Worm (Caenorhabditis elegans) whole organism, young adult: Measurements from ENCODE around the gene klp-6.

Source experiments
- B0336.3 ChIP-seq: fragments of 200-800 bp; sonication (Bioruptor generic); IDR thresholded peaks from 2 replicates; pipeline ENCODE4 v1.3.6; 2022; ENCODE audit warnings: missing genetic modification characterization, missing compliant biosample characterization
- C06A6.2 ChIP-seq: fragments of 200-800 bp; sonication (Bioruptor generic); conservative IDR thresholded peaks from 2 replicates; pipeline ENCODE4 v1.3.6; 2022; ENCODE audit warnings: missing genetic modification characterization, missing compliant biosample characterization
- F10E7.11 ChIP-seq: sonication (generic microtip); optimal IDR thresholded peaks from 2 replicates; lab custom pipeline; 2017; ENCODE audit warnings: mild to moderate bottlenecking, missing genetic modification characterization, moderate library complexity, missing compliant biosample characterization
- F22D6.2 ChIP-seq: sonication (generic microtip); optimal IDR thresholded peaks from 2 replicates; lab custom pipeline; 2016; ENCODE audit warnings: mild to moderate bottlenecking, missing genetic modification characterization, missing compliant biosample characterization
- F52B5.7 ChIP-seq: sonication (generic microtip); optimal IDR thresholded peaks from 2 replicates; lab custom pipeline; 2016; ENCODE audit warnings: mild to moderate bottlenecking, missing genetic modification characterization, missing compliant biosample characterization
- K11D2.4 ChIP-seq: fragments of 200-800 bp; sonication (Bioruptor generic); IDR thresholded peaks from 2 replicates; pipeline ENCODE4 v1.3.6; 2022; ENCODE audit warnings: missing genetic modification reagents, missing genetic modification characterization, missing compliant biosample characterization
- K12H6.12 ChIP-seq: fragments of 200-800 bp; sonication (Bioruptor generic); optimal IDR thresholded peaks from 2 replicates; lab custom pipeline; 2018; ENCODE audit warnings: mild to moderate bottlenecking, missing genetic modification characterization, missing compliant biosample characterization
- Y53F4B.3 ChIP-seq: fragments of 200-800 bp; sonication (Bioruptor generic); IDR thresholded peaks from 2 replicates; pipeline ENCODE4 v1.3.6; 2022; ENCODE audit warnings: missing genetic modification reagents, missing genetic modification characterization, missing compliant biosample characterization
- Y53G8AR.9 ChIP-seq: fragments of 200-800 bp; sonication (Bioruptor generic); conservative IDR thresholded peaks from 2 replicates; pipeline ENCODE4 v1.3.6; 2022; ENCODE audit warnings: missing genetic modification reagents, missing genetic modification characterization, missing compliant biosample characterization
- Y67H2A.10 ChIP-seq: fragments of 200-800 bp; sonication (Bioruptor generic); conservative IDR thresholded peaks from 2 replicates; pipeline ENCODE4 v1.3.6; 2022; ENCODE audit warnings: missing genetic modification reagents, missing genetic modification characterization, missing compliant biosample characterization
- atf-7 ChIP-seq: sonication (generic microtip); optimal IDR thresholded peaks from 2 replicates; lab custom pipeline; 2017; ENCODE audit warnings: mild to moderate bottlenecking, missing genetic modification characterization, missing compliant biosample characterization
- attf-6 ChIP-seq: fragments of 200-800 bp; sonication (Bioruptor generic); IDR thresholded peaks from 2 replicates; pipeline ENCODE4 v1.3.6; 2022; ENCODE audit warnings: missing genetic modification reagents, missing genetic modification characterization, missing compliant biosample characterization
- bed-1 ChIP-seq: fragments of 200-800 bp; sonication (Bioruptor generic); IDR thresholded peaks from 2 replicates; pipeline ENCODE4 v1.3.6; 2022; ENCODE audit warnings: missing genetic modification reagents, missing genetic modification characterization, missing compliant biosample characterization
- chd-7 ChIP-seq: sonication (generic microtip); optimal IDR thresholded peaks from 2 replicates; lab custom pipeline; 2016; ENCODE audit warnings: mild to moderate bottlenecking, missing genetic modification characterization, moderate library complexity, missing compliant biosample characterization
- dpff-1 ChIP-seq: sonication (generic microtip); optimal IDR thresholded peaks from 2 replicates; lab custom pipeline; 2017; ENCODE audit warnings: mild to moderate bottlenecking, missing genetic modification characterization, missing compliant biosample characterization
- dpl-1 ChIP-seq: fragments of 150-350 bp; optimal IDR thresholded peaks from 2 replicates; lab custom pipeline; 2014; ENCODE audit warnings: missing biosample characterization, missing genetic modification reagents, missing genetic modification characterization
- efl-1 ChIP-seq: fragments of 150-350 bp; optimal IDR thresholded peaks from 2 replicates; lab custom pipeline; 2014; ENCODE audit warnings: missing biosample characterization, missing genetic modification reagents, missing genetic modification characterization
- egl-44 ChIP-seq: fragments of 200-800 bp; sonication (Bioruptor generic); IDR thresholded peaks from 2 replicates; pipeline ENCODE4 v1.3.6; 2022; ENCODE audit warnings: missing genetic modification reagents, missing genetic modification characterization, missing compliant biosample characterization
- ets-4 ChIP-seq: fragments of 200-800 bp; sonication (Bioruptor generic); optimal IDR thresholded peaks from 2 replicates; lab custom pipeline; 2018; ENCODE audit warnings: mild to moderate bottlenecking, missing genetic modification characterization, missing compliant biosample characterization
- hmg-1.2 ChIP-seq: fragments of 200-800 bp; sonication (Bioruptor generic); IDR thresholded peaks from 2 replicates; pipeline ENCODE4 v1.3.6; 2022; ENCODE audit warnings: missing genetic modification reagents, missing genetic modification characterization, missing compliant biosample characterization
- hmg-20 ChIP-seq: fragments of 200-800 bp; sonication (Bioruptor generic); IDR thresholded peaks from 2 replicates; pipeline ENCODE4 v1.3.6; 2022; ENCODE audit warnings: missing genetic modification reagents, missing genetic modification characterization, missing compliant biosample characterization
- hrde-1 ChIP-seq: sonication (generic microtip); optimal IDR thresholded peaks from 2 replicates; lab custom pipeline; 2016; ENCODE audit warnings: missing genetic modification characterization, mild to moderate bottlenecking, missing compliant biosample characterization, moderate library complexity, missing genotype, missing genetic modification reagents, borderline replicate concordance
- let-526 ChIP-seq: fragments of 200-800 bp; sonication (Bioruptor generic); IDR thresholded peaks from 2 replicates; pipeline ENCODE4 v1.3.6; 2022; ENCODE audit warnings: missing genetic modification reagents, missing genetic modification characterization, missing compliant biosample characterization
- lin-54 ChIP-seq: fragments of 200-800 bp; sonication (Bioruptor generic); optimal IDR thresholded peaks from 2 replicates; lab custom pipeline; 2018; ENCODE audit warnings: mild to moderate bottlenecking, missing genetic modification characterization, missing compliant biosample characterization
- lsl-1 ChIP-seq: fragments of 200-800 bp; sonication (Bioruptor generic); optimal IDR thresholded peaks from 2 replicates; lab custom pipeline; 2018; ENCODE audit warnings: mild to moderate bottlenecking, missing genetic modification characterization, moderate library complexity, missing compliant biosample characterization
- lsy-27 ChIP-seq: sonication (generic microtip); optimal IDR thresholded peaks from 2 replicates; lab custom pipeline; 2017; ENCODE audit warnings: missing genetic modification characterization, mild to moderate bottlenecking, missing compliant biosample characterization, antibody characterized with exemption, missing genotype, borderline replicate concordance; ENCODE audit not compliant: insufficient read depth
- madf-10 ChIP-seq: sonication (generic microtip); optimal IDR thresholded peaks from 2 replicates; lab custom pipeline; 2016; ENCODE audit warnings: mild to moderate bottlenecking, missing genetic modification characterization, missing compliant biosample characterization
- madf-6 ChIP-seq: fragments of 200-800 bp; sonication (Bioruptor generic); IDR thresholded peaks from 2 replicates; pipeline ENCODE4 v1.3.6; 2022; ENCODE audit warnings: missing genetic modification reagents, missing genetic modification characterization, missing compliant biosample characterization
- mes-4 ChIP-seq: sonication (generic microtip); optimal IDR thresholded peaks from 2 replicates; lab custom pipeline; 2016; ENCODE audit warnings: missing genotype, missing genetic modification characterization, missing compliant biosample characterization
- nhr-80 ChIP-seq: sonication (generic microtip); optimal IDR thresholded peaks from 2 replicates; lab custom pipeline; 2016; ENCODE audit warnings: missing genetic modification characterization, missing compliant biosample characterization
- pbrm-1 ChIP-seq: fragments of 200-800 bp; sonication (Bioruptor generic); IDR thresholded peaks from 2 replicates; pipeline ENCODE4 v1.3.6; 2022; ENCODE audit warnings: missing genetic modification reagents, missing genetic modification characterization, missing compliant biosample characterization
- pha-4 ChIP-seq: fragments of 150-350 bp; sonication (generic microtip); optimal IDR thresholded peaks from 2 replicates; lab custom pipeline; 2014; ENCODE audit warnings: missing biosample characterization, missing genetic modification reagents, missing genetic modification characterization
- rcor-1 ChIP-seq: fragments of 200-800 bp; sonication (Bioruptor generic); IDR thresholded peaks from 2 replicates; pipeline ENCODE4 v1.3.6; 2022; ENCODE audit warnings: missing genetic modification reagents, missing genetic modification characterization, missing compliant biosample characterization
- repo-1 ChIP-seq: sonication (generic microtip); optimal IDR thresholded peaks from 2 replicates; lab custom pipeline; 2017; ENCODE audit warnings: mild to moderate bottlenecking, missing genetic modification characterization, missing compliant biosample characterization
- somi-1 ChIP-seq: fragments of 200-800 bp; sonication (Bioruptor generic); optimal IDR thresholded peaks from 2 replicates; lab custom pipeline; 2018; ENCODE audit warnings: mild to moderate bottlenecking, missing genetic modification characterization, missing compliant biosample characterization
- sptf-2 ChIP-seq: fragments of 200-800 bp; sonication (Bioruptor generic); optimal IDR thresholded peaks from 2 replicates; lab custom pipeline; 2018; ENCODE audit warnings: mild to moderate bottlenecking, missing genetic modification characterization, missing compliant biosample characterization
- unc-130 ChIP-seq: sonication (generic microtip); optimal IDR thresholded peaks from 2 replicates; lab custom pipeline; 2016; ENCODE audit warnings: missing genetic modification reagents, missing genetic modification characterization, missing compliant biosample characterization
- zfh-2 ChIP-seq: fragments of 200-800 bp; sonication (Bioruptor generic); conservative IDR thresholded peaks from 2 replicates; pipeline ENCODE4 v1.3.6; 2022; ENCODE audit warnings: missing genetic modification reagents, missing genetic modification characterization, missing compliant biosample characterization
- zim-3 ChIP-seq: sonication (generic microtip); optimal IDR thresholded peaks from 2 replicates; lab custom pipeline; 2017; ENCODE audit warnings: mild to moderate bottlenecking, missing genetic modification characterization, moderate library complexity, missing compliant biosample characterization
- ztf-22 ChIP-seq: fragments of 200-800 bp; sonication (Bioruptor generic); optimal IDR thresholded peaks from 2 replicates; lab custom pipeline; 2018; ENCODE audit warnings: mild to moderate bottlenecking, missing genetic modification characterization, moderate library complexity, missing compliant biosample characterization
- ztf-25 ChIP-seq: fragments of 200-800 bp; sonication (Bioruptor generic); IDR thresholded peaks from 2 replicates; pipeline ENCODE4 v1.3.6; 2022; ENCODE audit warnings: missing genetic modification reagents, missing genetic modification characterization, missing compliant biosample characterization

Gene klp-6

ce11 chrIII:5080700-5081572 lies 50.2 kb downstream of the klp-6 start (continued):
- TF ChIP-seq unc-130 (GFP tag; lab: Kevin White, UChicago), result peak; percentile 79
- peak; percentile 84 for TF ChIP-seq lin-54 (GFP tag; lab: Kevin White, UChicago)
- peak; percentile 86 for TF ChIP-seq hmg-1.2 (GFP tag; lab: Robert Waterston, UW)
- TF ChIP-seq mes-4 (tag; lab: Kevin White, UChicago), result peak; percentile 70
- TF ChIP-seq sptf-2, result peak; percentile 42
- TF ChIP-seq F52B5.7 (tag; lab: Kevin White, UChicago), result peak; percentile 90
- TF ChIP-seq dpff-1 (tag; lab: Kevin White, UChicago), result no peak
- peak; percentile 51 for TF ChIP-seq K12H6.12 (tag; lab: Kevin White, UChicago)
- peak; percentile 78 for TF ChIP-seq rcor-1 (GFP tag; lab: Robert Waterston, UW)
- TF ChIP-seq ztf-25 (GFP tag; lab: Robert Waterston, UW), result peak; percentile 95
- peak; percentile 49; the same call in 1 of the 2 replicates for TF ChIP-seq hmg-20 (GFP tag; lab: Robert Waterston, UW)
- TF ChIP-seq lsy-27 (tag; lab: Kevin White, UChicago), result peak; percentile 9
- TF ChIP-seq egl-44, result peak; percentile 80
- TF ChIP-seq B0336.3 (GFP tag; lab: Robert Waterston, UW), result peak; percentile 91
- TF ChIP-seq atf-7 (tag; lab: Kevin White, UChicago), result peak; percentile 76
- peak; percentile 61 for TF ChIP-seq lsl-1 (GFP tag; lab: Kevin White, UChicago)
- TF ChIP-seq attf-6, result peak; percentile 70
- no peak for TF ChIP-seq zfh-2 (GFP tag; lab: Robert Waterston, UW)
- TF ChIP-seq let-526 (GFP tag; lab: Robert Waterston, UW), result peak; percentile 36; the same call in 1 of the 2 replicates
- TF ChIP-seq C06A6.2 (GFP tag; lab: Robert Waterston, UW), result peak; percentile 74
- peak; percentile 18 for TF ChIP-seq madf-10
- TF ChIP-seq somi-1 (GFP tag; lab: Kevin White, UChicago), result peak; percentile 39
- TF ChIP-seq chd-7 (tag; lab: Kevin White, UChicago), result peak; percentile 86
- TF ChIP-seq madf-6 (GFP tag; lab: Robert Waterston, UW), result peak; percentile 87
- peak; percentile 55 for TF ChIP-seq nhr-80 (tag; lab: Kevin White, UChicago)
- TF ChIP-seq dpl-1, result no peak
- peak; percentile 87 for TF ChIP-seq Y53F4B.3 (GFP tag; lab: Robert Waterston, UW)
- TF ChIP-seq Y53G8AR.9, result peak; percentile 88
- TF ChIP-seq Y67H2A.10, result peak; percentile 12; the same call in 1 of the 2 replicates
- peak; percentile 88 for TF ChIP-seq pbrm-1 (GFP tag; lab: Robert Waterston, UW)
- TF ChIP-seq K11D2.4 (GFP tag; lab: Robert Waterston, UW), result peak; percentile 82
- TF ChIP-seq ztf-22 (GFP tag; lab: Kevin White, UChicago), result no peak
- TF ChIP-seq zim-3 (tag; lab: Kevin White, UChicago), result peak; percentile 86
- TF ChIP-seq F22D6.2 (tag; lab: Kevin White, UChicago), result peak; percentile 62
- TF ChIP-seq bed-1, result peak; percentile 96
- peak; percentile 95 for TF ChIP-seq repo-1
- peak; percentile 3 for TF ChIP-seq pha-4 (tag; lab: Kevin White, UChicago)
- TF ChIP-seq F10E7.11, result peak; percentile 79
- peak; percentile 25 for TF ChIP-seq efl-1 (GFP tag; lab: Kevin White, UChicago)
- peak; percentile 36 for TF ChIP-seq ets-4 (GFP tag; lab: Kevin White, UChicago)
- peak; percentile 93 for TF ChIP-seq hrde-1
- TF ChIP-seq, all 124 proteins: peak for 106
